Worm (Caenorhabditis elegans) whole organism, early embryonic: ENCODE data around the gene num-1.

ENCODE experiments used
- flt-1 ChIP-seq: fragments of 200-800 bp; sonication (Bioruptor generic); IDR thresholded peaks from 2 replicates; pipeline ENCODE4 v1.3.6; 2022; ENCODE audit warnings: missing genetic modification characterization, missing compliant biosample characterization
- hmbx-1 ChIP-seq: sonication (generic microtip); optimal IDR thresholded peaks from 2 replicates; lab custom pipeline; 2016; ENCODE audit warnings: mild to moderate bottlenecking, missing genetic modification characterization, missing compliant biosample characterization
- hnd-1 ChIP-seq: sonication (generic microtip); optimal IDR thresholded peaks from 2 replicates; lab custom pipeline; 2016; ENCODE audit warnings: missing genetic modification characterization, missing compliant biosample characterization
- pes-1 ChIP-seq: fragments of 200-800 bp; sonication (Bioruptor generic); IDR thresholded peaks from 2 replicates; pipeline ENCODE4 v1.3.6; 2022; ENCODE audit warnings: missing genetic modification reagents, missing genetic modification characterization, missing compliant biosample characterization
- tbx-37 ChIP-seq: fragments of 200-800 bp; sonication (Bioruptor generic); conservative IDR thresholded peaks from 2 replicates; pipeline ENCODE4 v1.3.6; 2022; ENCODE audit warnings: missing genetic modification reagents, missing genetic modification characterization, missing compliant biosample characterization

- TF ChIP-seq hnd-1 (tag; lab: Kevin White, UChicago), result no peak
- TF ChIP-seq tbx-37 (GFP tag; lab: Robert Waterston, UW), result no peak
- no peak for TF ChIP-seq hmbx-1 (tag; lab: Kevin White, UChicago)
- TF ChIP-seq flt-1 (GFP tag; lab: Robert Waterston, UW), result no peak
- TF ChIP-seq pes-1, result no peak
These were observed 48.2 kb upstream of the num-1 start for ce11 chrV:20781346-20781952.
